Fruit fly (Drosophila melanogaster) whole organism, embryonic: ENCODE measurements around the gene CG31347.

Source experiments
- CG13424 ChIP-seq: fragments of 200-800 bp; sonication (Bioruptor generic); optimal IDR thresholded peaks from 2 replicates; lab custom pipeline; 2019; ENCODE audit warnings: missing biosample characterization, mild to moderate bottlenecking, missing genetic modification characterization, moderate library complexity
- Chrac-16 ChIP-seq: fragments of 200-800 bp; sonication (Bioruptor generic); optimal IDR thresholded peaks from 3 replicates; lab custom pipeline; 2016; ENCODE audit warnings: missing biosample characterization, missing genetic modification characterization
- H2.0 ChIP-seq: fragments of 200-800 bp; sonication (Bioruptor generic); IDR thresholded peaks from 2 replicates; pipeline ENCODE4 v1.3.6; 2022; ENCODE audit warnings: missing biosample characterization, missing genetic modification characterization
- Mad ChIP-seq: fragments of 200-800 bp; sonication (Bioruptor generic); optimal IDR thresholded peaks from 2 replicates; lab custom pipeline; 2016; ENCODE audit warnings: missing biosample characterization, missing genetic modification characterization
- Sin3A ChIP-seq: fragments of >200 bp; optimal IDR thresholded peaks from 2 replicates; lab custom pipeline; 2018
- disco-r ChIP-seq: fragments of 200-800 bp; sonication (Bioruptor generic); optimal IDR thresholded peaks from 2 replicates; lab custom pipeline; 2016; ENCODE audit warnings: missing biosample characterization, missing genetic modification characterization
- psq ChIP-seq: fragments of 200-800 bp; sonication (Bioruptor generic); optimal IDR thresholded peaks from 2 replicates; lab custom pipeline; 2017; ENCODE audit warnings: missing biosample characterization, missing genetic modification characterization
- sd ChIP-seq: fragments of 200-800 bp; sonication (Bioruptor generic); optimal IDR thresholded peaks from 3 replicates; lab custom pipeline; 2018; ENCODE audit warnings: missing biosample characterization, mild to moderate bottlenecking, missing genetic modification characterization, moderate library complexity
- sisA ChIP-seq: fragments of 200-800 bp; sonication (Bioruptor generic); IDR thresholded peaks from 2 replicates; pipeline ENCODE4 v1.3.6; 2022; ENCODE audit warnings: missing biosample characterization, missing genetic modification characterization

DNA sequence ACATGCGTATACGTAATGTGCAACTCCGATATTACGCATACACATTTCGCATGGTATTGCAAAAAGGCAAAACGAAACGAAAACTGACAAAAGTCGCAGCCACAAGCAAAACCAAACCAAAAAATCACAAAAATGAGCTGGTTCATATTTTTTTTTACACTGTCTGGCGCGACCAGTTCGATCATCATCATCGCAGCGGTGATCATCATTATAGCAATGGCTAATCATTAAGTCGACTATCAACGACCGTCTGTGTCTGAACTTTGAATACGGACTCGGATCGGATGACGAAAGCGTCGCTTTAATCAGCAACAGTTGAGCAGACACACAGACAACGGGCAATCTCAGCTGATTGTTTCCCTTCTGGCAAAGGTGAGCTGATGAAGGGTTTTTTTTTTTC, 24.5 kb upstream of the CG31347 start:
- TF ChIP-seq Sin3A (lab: Kevin White, UChicago): no peak
- TF ChIP-seq Mad: no peak
- TF ChIP-seq disco-r (GFP tag; lab: Kevin White, UChicago): no peak
- no peak for TF ChIP-seq sisA (GFP tag; lab: Robert Waterston, UW)
- TF ChIP-seq psq: no peak
- no peak for TF ChIP-seq H2.0 (GFP tag; lab: Robert Waterston, UW)
- TF ChIP-seq CG13424 (tag; lab: Kevin White, UChicago): no peak
- no peak for TF ChIP-seq Chrac-16 (GFP tag; lab: Kevin White, UChicago)
- no peak for TF ChIP-seq sd
